Worm (Caenorhabditis elegans) whole organism, mixed stage, embryonic: ENCODE results near the gene coa-3.

Source experiments
- ces-1 ChIP-seq: fragments of 150-350 bp; optimal IDR thresholded peaks from 2 replicates; lab custom pipeline; 2014; ENCODE audit warnings: missing biosample characterization, missing genetic modification reagents, missing genetic modification characterization
- pha-4 ChIP-seq: fragments of 150-350 bp; optimal IDR thresholded peaks from 2 replicates; lab custom pipeline; 2018; ENCODE audit warnings: missing biosample characterization, missing genetic modification reagents, missing genetic modification characterization
- sem-2 ChIP-seq: fragments of 200-800 bp; sonication (Bioruptor generic); optimal IDR thresholded peaks from 2 replicates; lab custom pipeline; 2018; ENCODE audit warnings: mild to moderate bottlenecking, missing genetic modification characterization, missing compliant biosample characterization
- unc-39 ChIP-seq: fragments of 150-350 bp; optimal IDR thresholded peaks from 2 replicates; lab custom pipeline; 2014; ENCODE audit warnings: missing biosample characterization, missing genetic modification characterization

- TF ChIP-seq pha-4 (no peak), ces-1 (no peak), unc-39 (tag; lab: Kevin White, UChicago) (no peak), sem-2 (no peak)
These were observed 5.0 kb downstream of the coa-3 start for ce11 chrII:4597441-4597840.
